Fruit fly (Drosophila melanogaster) whole organism, embryonic: Measurements from ENCODE around the gene CG13613.
A peak's percentile ranks its signal among the peaks of the same experiment; 100 is the strongest.

Source experiments
- Abd-B ChIP-seq: fragments of 200-800 bp; sonication (Bioruptor generic); optimal IDR thresholded peaks from 2 replicates; lab custom pipeline; 2018; ENCODE audit warnings: missing biosample characterization, mild to moderate bottlenecking, missing genetic modification characterization, moderate library complexity
- CG12659 ChIP-seq: fragments of 200-800 bp; sonication (Bioruptor generic); optimal IDR thresholded peaks from 3 replicates; lab custom pipeline; 2017; ENCODE audit warnings: mild to moderate bottlenecking, missing biosample characterization, missing genetic modification reagents, missing genetic modification characterization
- CG13123 ChIP-seq: fragments of 200-800 bp; sonication (Bioruptor generic); optimal IDR thresholded peaks from 2 replicates; lab custom pipeline; 2016; ENCODE audit warnings: missing biosample characterization, missing genetic modification characterization
- CG15514 ChIP-seq: fragments of 200-800 bp; sonication (Bioruptor generic); optimal IDR thresholded peaks from 3 replicates; lab custom pipeline; 2017; ENCODE audit warnings: missing biosample characterization, missing genetic modification characterization, mild to moderate bottlenecking, moderate library complexity, missing genetic modification reagents
- CG1602 ChIP-seq: fragments of 200-800 bp; sonication (Bioruptor generic); optimal IDR thresholded peaks from 3 replicates; lab custom pipeline; 2016; ENCODE audit warnings: missing biosample characterization, missing genetic modification characterization
- CG17361 ChIP-seq: fragments of 200-800 bp; sonication (Bioruptor generic); IDR thresholded peaks from 3 replicates; pipeline ENCODE4 v1.3.6; 2022; ENCODE audit warnings: missing biosample characterization, missing genetic modification characterization
- CG17385 ChIP-seq: fragments of 200-800 bp; sonication (Bioruptor generic); optimal IDR thresholded peaks from 3 replicates; lab custom pipeline; 2018; ENCODE audit warnings: missing biosample characterization, mild to moderate bottlenecking, missing genetic modification characterization
- CG2875 ChIP-seq: fragments of 200-800 bp; sonication (Bioruptor generic); optimal IDR thresholded peaks from 2 replicates; lab custom pipeline; 2017; ENCODE audit warnings: missing biosample characterization, mild to moderate bottlenecking, missing genetic modification characterization, missing genetic modification reagents
- CG30431 ChIP-seq: fragments of 200-800 bp; sonication (Bioruptor generic); optimal IDR thresholded peaks from 2 replicates; lab custom pipeline; 2017; ENCODE audit warnings: missing biosample characterization, missing genetic modification characterization
- CG32767 ChIP-seq: fragments of 200-800 bp; sonication (Bioruptor generic); IDR thresholded peaks from 2 replicates; pipeline ENCODE4 v1.3.6; 2022; ENCODE audit warnings: missing biosample characterization, missing genetic modification characterization
- CG3995 ChIP-seq: fragments of 200-800 bp; sonication (Bioruptor generic); optimal IDR thresholded peaks from 3 replicates; lab custom pipeline; 2016; ENCODE audit warnings: missing biosample characterization, missing genetic modification characterization
- CG4854 ChIP-seq: fragments of 200-800 bp; sonication (Bioruptor generic); optimal IDR thresholded peaks from 2 replicates; lab custom pipeline; 2016; ENCODE audit warnings: missing biosample characterization, missing genetic modification characterization, inconsistent platforms
- CG8089 ChIP-seq: fragments of 200-800 bp; sonication (Bioruptor generic); optimal IDR thresholded peaks from 3 replicates; lab custom pipeline; 2016; ENCODE audit warnings: missing biosample characterization, missing genetic modification characterization
- CG8924 ChIP-seq: fragments of 200-800 bp; optimal IDR thresholded peaks from 3 replicates; lab custom pipeline; 2019; ENCODE audit warnings: missing biosample characterization, mild to moderate bottlenecking, missing genetic modification characterization, moderate library complexity
- CG9932 ChIP-seq: fragments of 200-800 bp; sonication (Bioruptor generic); IDR thresholded peaks from 2 replicates; pipeline ENCODE4 v1.3.6; 2022; ENCODE audit warnings: missing biosample characterization, missing genetic modification characterization
- Dref ChIP-seq: fragments of 200-800 bp; sonication (Bioruptor generic); IDR thresholded peaks from 2 replicates; pipeline ENCODE4 v1.3.6; 2022; ENCODE audit warnings: missing biosample characterization, missing genetic modification characterization
- E2f2 ChIP-seq: fragments of 200-800 bp; sonication (Bioruptor generic); IDR thresholded peaks from 2 replicates; pipeline ENCODE4 v1.3.6; 2022; ENCODE audit warnings: missing biosample characterization, missing genetic modification characterization
- Ets65A ChIP-seq: fragments of 200-800 bp; sonication (Bioruptor generic); peaks from one replicate; lab custom pipeline; 2016; ENCODE audit warnings: missing biosample characterization, missing genetic modification characterization
- Gsc ChIP-seq: fragments of 200-800 bp; sonication (Bioruptor generic); IDR thresholded peaks from 2 replicates; pipeline ENCODE4 v1.3.6; 2022; ENCODE audit warnings: missing biosample characterization, missing genetic modification characterization
- HLH3B ChIP-seq: fragments of 200-800 bp; sonication (Bioruptor generic); IDR thresholded peaks from 2 replicates; pipeline ENCODE4 v1.3.6; 2022; ENCODE audit warnings: missing biosample characterization, missing genetic modification characterization
- HmgZ ChIP-seq: fragments of 200-800 bp; sonication (Bioruptor generic); optimal IDR thresholded peaks from 2 replicates; lab custom pipeline; 2018; ENCODE audit warnings: missing biosample characterization, mild to moderate bottlenecking, missing genetic modification characterization
- NK7.1 ChIP-seq: fragments of 200-800 bp; sonication (Bioruptor generic); optimal IDR thresholded peaks from 3 replicates; lab custom pipeline; 2016; ENCODE audit warnings: missing biosample characterization, missing genetic modification characterization
- YL-1 ChIP-seq: fragments of 200-800 bp; sonication (Bioruptor generic); optimal IDR thresholded peaks from 3 replicates; lab custom pipeline; 2017; ENCODE audit warnings: missing biosample characterization, mild to moderate bottlenecking, missing genetic modification characterization
- bbx ChIP-seq: fragments of 200-800 bp; sonication (Bioruptor generic); IDR thresholded peaks from 2 replicates; pipeline ENCODE4 v1.3.6; 2022; ENCODE audit warnings: missing biosample characterization, missing genetic modification characterization; ENCODE audit not compliant: partially characterized antibody
- cg ChIP-seq: fragments of 200-800 bp; sonication (Bioruptor generic); optimal IDR thresholded peaks from 3 replicates; lab custom pipeline; 2019; ENCODE audit warnings: missing biosample characterization, mild to moderate bottlenecking, missing genetic modification characterization, moderate library complexity
- ci ChIP-seq: fragments of 200-800 bp; sonication (Bioruptor generic); IDR thresholded peaks from 3 replicates; pipeline ENCODE4 v1.3.6; 2022; ENCODE audit warnings: missing biosample characterization, missing genetic modification characterization
- crp ChIP-seq, 2 experiments: fragments of 200-800 bp; sonication (Bioruptor generic); optimal IDR thresholded peaks; 2 replicates in 1 of 2; 3 replicates in 1 of 2; lab custom pipeline; 2017; ENCODE audit warnings: missing biosample characterization in 2 of 2, missing genetic modification characterization in 2 of 2, mild to moderate bottlenecking in 1 of 2, moderate library complexity in 1 of 2
- cwo ChIP-seq: fragments of 200-800 bp; sonication (Bioruptor generic); optimal IDR thresholded peaks from 3 replicates; lab custom pipeline; 2017; ENCODE audit warnings: missing biosample characterization, missing genetic modification characterization, mild to moderate bottlenecking, moderate library complexity, missing genetic modification reagents
- fd96Cb ChIP-seq: fragments of 200-800 bp; sonication (Bioruptor generic); optimal IDR thresholded peaks from 2 replicates; lab custom pipeline; 2018; ENCODE audit warnings: missing biosample characterization, mild to moderate bottlenecking, missing genetic modification characterization, moderate library complexity
- gro ChIP-seq: fragments of 200-800 bp; sonication (Bioruptor generic); optimal IDR thresholded peaks from 2 replicates; lab custom pipeline; 2016; ENCODE audit warnings: missing biosample characterization, missing genetic modification characterization
- her ChIP-seq: fragments of 200-800 bp; sonication (Bioruptor generic); optimal IDR thresholded peaks from 2 replicates; lab custom pipeline; 2016; ENCODE audit warnings: missing biosample characterization, missing genetic modification characterization
- jigr1 ChIP-seq: fragments of 200-800 bp; sonication (Bioruptor generic); IDR thresholded peaks from 3 replicates; pipeline ENCODE4 v1.3.6; 2022; ENCODE audit warnings: missing biosample characterization, missing genetic modification characterization
- lab ChIP-seq: fragments of 200-800 bp; sonication (Bioruptor generic); optimal IDR thresholded peaks from 3 replicates; lab custom pipeline; 2017; ENCODE audit warnings: missing biosample characterization, missing genetic modification characterization, mild to moderate bottlenecking, moderate library complexity, missing genetic modification reagents
- mirr ChIP-seq: fragments of 200-800 bp; sonication (Bioruptor generic); optimal IDR thresholded peaks from 3 replicates; lab custom pipeline; 2018; ENCODE audit warnings: missing biosample characterization, mild to moderate bottlenecking, missing genetic modification characterization
- onecut ChIP-seq: fragments of 200-800 bp; sonication (Bioruptor generic); IDR thresholded peaks from 2 replicates; pipeline ENCODE4 v1.3.6; 2022; ENCODE audit warnings: missing biosample characterization, missing genetic modification characterization
- row ChIP-seq: fragments of 200-800 bp; sonication (Bioruptor generic); IDR thresholded peaks from 3 replicates; pipeline ENCODE4 v1.3.6; 2022; ENCODE audit warnings: missing biosample characterization, missing genetic modification characterization
- tna ChIP-seq: fragments of 200-800 bp; sonication (Bioruptor generic); IDR thresholded peaks from 2 replicates; pipeline ENCODE4 v1.3.6; 2022; ENCODE audit warnings: missing biosample characterization, missing genetic modification characterization; ENCODE audit not compliant: partially characterized antibody
- tup ChIP-seq: fragments of 200-800 bp; sonication (Bioruptor generic); optimal IDR thresholded peaks from 2 replicates; lab custom pipeline; 2016; ENCODE audit warnings: missing biosample characterization, mild to moderate bottlenecking, missing genetic modification characterization, moderate library complexity
- zfh2 ChIP-seq: fragments of 200-800 bp; sonication (Bioruptor generic); optimal IDR thresholded peaks from 2 replicates; lab custom pipeline; 2016; ENCODE audit warnings: missing biosample characterization, missing genetic modification characterization

CG13613 gene

dm6 chr3R:24359957-24360356 is 5.4 kb upstream of the CG13613 start, which contains the start of gene CG18528 (continued):
- TF ChIP-seq CG12659 (GFP tag; lab: Kevin White, UChicago) (peak; percentile 39), CG3995 (GFP tag; lab: Kevin White, UChicago) (peak; percentile 71), CG9932 (GFP tag; lab: Robert Waterston, UW) (no peak), bbx (0 out of 2 replicates have a peak, but pooled peaks have one; percentile 39), ci (peak; percentile 33; the same call in 1 of the 3 replicates), cg (GFP tag; lab: Kevin White, UChicago) (no peak), CG8924 (tag; lab: Kevin White, UChicago) (peak; percentile 24), YL-1 (peak; percentile 15), CG15514 (peak; percentile 51), HmgZ (peak; percentile 60), E2f2 (GFP tag; lab: Robert Waterston, UW) (peak; percentile 68)

- no peak for TF ChIP-seq jigr1 (GFP tag; lab: Robert Waterston, UW)
- TF ChIP-seq fd96Cb (tag; lab: Kevin White, UChicago), result no peak
- TF ChIP-seq cwo (GFP tag; lab: Kevin White, UChicago), result no peak
- no peak for TF ChIP-seq CG30431
- no peak for TF ChIP-seq row (GFP tag; lab: Robert Waterston, UW)
Observed at dm6 chr3R:24361583-24361982, 3.8 kb upstream of the CG13613 start, which contains the start of the genes CG5762 and CG33339. CG5762 (minus strand) TSS chr3R:24361683. CG33339 (plus strand) TSS chr3R:24361847.

dm6 chr3R:24362838-24363237 is 2.5 kb upstream of the CG13613 start, which contains the start of gene CG33340:
CG33340 (plus strand) TSS chr3R:24363138.
- no peak for TF ChIP-seq her
- no peak for TF ChIP-seq CG8089 (GFP tag; lab: Kevin White, UChicago)
- no peak for TF ChIP-seq HLH3B (GFP tag; lab: Robert Waterston, UW)
- TF ChIP-seq CG13123 (GFP tag; lab: Kevin White, UChicago), result no peak

dm6 chr3R:24367120-24367519 is 1.8 kb downstream of the CG13613 start, which contains the start of gene CG42811:
CG42811 (minus strand) TSS chr3R:24367220.
- TF ChIP-seq CG2875, result no peak
- TF ChIP-seq Ets65A (GFP tag; lab: Kevin White, UChicago), result peak; percentile 5

dm6 chr3R:24368064-24368463 is 2.7 kb downstream of the CG13613 start, which contains the start of the genes CG42812 and CG33341:
CG42812 (minus strand) TSS chr3R:24368164.
CG33341 (plus strand) TSS chr3R:24368358.
- TF ChIP-seq Abd-B, result no peak
- no peak for TF ChIP-seq Gsc
- TF ChIP-seq crp (GFP tag; optimal IDR thresholded peaks at IDR 0.05; lab: Kevin White, UChicago), result no peak
- no peak for TF ChIP-seq CG32767 (GFP tag; lab: Robert Waterston, UW)
- no peak for TF ChIP-seq E2f2 (GFP tag; lab: Robert Waterston, UW)
- TF ChIP-seq CG17385, result no peak
- TF ChIP-seq CG1602, result no peak
- TF ChIP-seq lab (GFP tag; lab: Kevin White, UChicago), result no peak
- no peak for TF ChIP-seq tna (GFP tag; lab: Robert Waterston, UW)
- no peak for TF ChIP-seq onecut (GFP tag; lab: Robert Waterston, UW)
- TF ChIP-seq zfh2 (GFP tag; lab: Kevin White, UChicago), result no peak
- no peak for TF ChIP-seq NK7.1 (GFP tag; lab: Kevin White, UChicago)
- TF ChIP-seq gro (GFP tag; lab: Kevin White, UChicago), result no peak
- TF ChIP-seq Dref (GFP tag; lab: Robert Waterston, UW), result no peak
- no peak for TF ChIP-seq CG17361 (GFP tag; lab: Robert Waterston, UW)
- TF ChIP-seq mirr (GFP tag; lab: Kevin White, UChicago), result no peak
- no peak for TF ChIP-seq tup
- TF ChIP-seq CG4854 (GFP tag; lab: Kevin White, UChicago), result no peak
